Fruit fly (Drosophila melanogaster): Measurements from ENCODE around the gene CG6908.

Gene CG6908

DNA sequence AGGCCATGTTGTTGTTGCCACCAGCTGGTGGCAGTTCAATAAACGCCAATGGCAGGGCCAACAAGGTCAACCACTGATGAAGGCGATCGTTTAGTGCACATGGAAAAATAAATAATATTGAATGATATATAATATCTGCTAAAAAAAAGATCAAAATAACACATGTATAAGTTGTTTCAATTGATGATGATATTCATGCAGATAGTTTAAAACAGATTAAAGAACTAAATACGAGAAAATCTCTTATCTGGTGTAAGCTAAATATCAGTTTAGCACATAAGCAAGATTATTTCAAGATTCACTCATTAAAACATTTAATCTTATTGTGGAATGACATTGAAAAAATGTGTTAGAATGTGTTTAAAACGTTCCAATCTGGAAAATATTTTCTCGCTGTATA is 26.4 kb downstream of the CG6908 start (continued):
- no peak for TF ChIP-seq bbx (GFP tag; IDR thresholded peaks at IDR 0.05; ENCODE audit: partially characterized antibody)
- no peak for TF ChIP-seq btn (GFP tag; optimal IDR thresholded peaks at IDR 0.05)
- TF ChIP-seq Max (GFP tag; optimal IDR thresholded peaks at IDR 0.05) = no peak
- peak; percentile 37 for TF ChIP-seq Nf-YC (tag; optimal IDR thresholded peaks at IDR 0.05)
- TF ChIP-seq hkb (optimal IDR thresholded peaks at IDR 0.05) = no peak
- TF ChIP-seq hkb (GFP tag; IDR thresholded peaks at IDR 0.05) = peak; percentile 38; the same call in 1 of the 2 replicates
- no peak for TF ChIP-seq dan (GFP tag; IDR thresholded peaks at IDR 0.05)
- TF ChIP-seq unc-4 (GFP tag; IDR thresholded peaks at IDR 0.05; ENCODE audit: partially characterized antibody) = no peak
- peak; percentile 57 for TF ChIP-seq CG7556 (GFP tag; optimal IDR thresholded peaks at IDR 0.05)
- TF ChIP-seq pnt (GFP tag; optimal IDR thresholded peaks at IDR 0.05) = no peak
- TF ChIP-seq ac (GFP tag; optimal IDR thresholded peaks at IDR 0.05) = no peak
- TF ChIP-seq tin (GFP tag; optimal IDR thresholded peaks at IDR 0.05) = no peak
- TF ChIP-seq pan (optimal IDR thresholded peaks at IDR 0.05) = no peak
- peak in 1 of 2 experiments; percentile 50 for TF ChIP-seq pan (GFP tag; optimal IDR thresholded peaks at IDR 0.05 in 1 of 2, IDR thresholded peaks at IDR 0.05 in 1 of 2)
- peak; percentile 45 for TF ChIP-seq Fer1 (GFP tag; optimal IDR thresholded peaks at IDR 0.05)
- TF ChIP-seq Ets65A (GFP tag) = no peak
- TF ChIP-seq salm (tag; optimal IDR thresholded peaks at IDR 0.05) = peak; percentile 44
- TF ChIP-seq CG1832 (GFP tag; optimal IDR thresholded peaks at IDR 0.05) = no peak
- TF ChIP-seq Chrac-16 (GFP tag; optimal IDR thresholded peaks at IDR 0.05) = no peak
- TF ChIP-seq CG1647 (GFP tag; optimal IDR thresholded peaks at IDR 0.05) = no peak
- peak; percentile 27 for TF ChIP-seq gcm (GFP tag; optimal IDR thresholded peaks at IDR 0.05)
- no peak for TF ChIP-seq CG9817 (tag; optimal IDR thresholded peaks at IDR 0.05)
- no peak for TF ChIP-seq trh (GFP tag; optimal IDR thresholded peaks at IDR 0.05)
- no peak for TF ChIP-seq pros (GFP tag; optimal IDR thresholded peaks at IDR 0.05)
- TF ChIP-seq CG11723 (GFP tag; optimal IDR thresholded peaks at IDR 0.05) = peak; percentile 14
- TF ChIP-seq Oaz (GFP tag; IDR thresholded peaks at IDR 0.05) = no peak
- TF ChIP-seq CG8478 (optimal IDR thresholded peaks at IDR 0.05) = no peak
- TF ChIP-seq CG31441 (GFP tag; IDR thresholded peaks at IDR 0.05) = peak; percentile 66
- no peak for TF ChIP-seq Sry-δ (GFP tag; optimal IDR thresholded peaks at IDR 0.05)
- no peak for TF ChIP-seq nom (GFP tag; optimal IDR thresholded peaks at IDR 0.05)
- peak; percentile 34 for TF ChIP-seq ind (GFP tag; optimal IDR thresholded peaks at IDR 0.05)
- peak; percentile 51 for TF ChIP-seq CG13296 (GFP tag; optimal IDR thresholded peaks at IDR 0.05)
- TF ChIP-seq bab2 (GFP tag; optimal IDR thresholded peaks at IDR 0.05) = no peak
- TF ChIP-seq lab (GFP tag; optimal IDR thresholded peaks at IDR 0.05) = peak; percentile 48
- TF ChIP-seq GATAe (GFP tag; conservative IDR thresholded peaks at IDR 0.05) = no peak
- TF ChIP-seq CG17912 (GFP tag; optimal IDR thresholded peaks at IDR 0.05) = no peak
- TF ChIP-seq disco-r (GFP tag; optimal IDR thresholded peaks at IDR 0.05) = no peak
- TF ChIP-seq kni (GFP tag; optimal IDR thresholded peaks at IDR 0.05) = no peak
- no peak for TF ChIP-seq sima (GFP tag; optimal IDR thresholded peaks at IDR 0.05)
- no peak for TF ChIP-seq CG4617 (GFP tag; optimal IDR thresholded peaks at IDR 0.05; ENCODE audit: borderline replicate concordance)
- TF ChIP-seq gro (GFP tag; optimal IDR thresholded peaks at IDR 0.05) = no peak
- TF ChIP-seq CG1024 (GFP tag; IDR thresholded peaks at IDR 0.05) = no peak
- TF ChIP-seq Sox100B (GFP tag; optimal IDR thresholded peaks at IDR 0.05) = peak; percentile 76
- no peak for TF ChIP-seq CG7928 (GFP tag; optimal IDR thresholded peaks at IDR 0.05)
- TF ChIP-seq Ada2b (GFP tag; IDR thresholded peaks at IDR 0.05) = no peak
- no peak for TF ChIP-seq CG12744 (GFP tag; optimal IDR thresholded peaks at IDR 0.05)
- TF ChIP-seq Sin3A (optimal IDR thresholded peaks at IDR 0.05) = no peak
- no peak for TF ChIP-seq CG13123 (GFP tag; optimal IDR thresholded peaks at IDR 0.05)
- peak; percentile 19 for TF ChIP-seq CG15601 (tag; optimal IDR thresholded peaks at IDR 0.05)
- TF ChIP-seq pb (GFP tag; optimal IDR thresholded peaks at IDR 0.05) = no peak
- no peak for TF ChIP-seq trem (tag; optimal IDR thresholded peaks at IDR 0.05)
- peak; percentile 26 for TF ChIP-seq tap (tag; optimal IDR thresholded peaks at IDR 0.05)
- TF ChIP-seq CG8388 (GFP tag; optimal IDR thresholded peaks at IDR 0.05) = peak; percentile 34
